Fruit fly (Drosophila melanogaster): ENCODE measurements around the gene ltl.

ltl gene

dm6 chr3L:7510414-7511384, 8.1 kb upstream of the ltl start, which contains the start of gene CG7546 (continued):
- TF ChIP-seq bbx (GFP tag; IDR thresholded peaks at IDR 0.05; ENCODE audit: partially characterized antibody) (no peak; the same call in 1 of the 2 replicates), CG2120 (GFP tag; optimal IDR thresholded peaks at IDR 0.05) (peak; percentile 63), CG9797 (GFP tag; optimal IDR thresholded peaks at IDR 0.05) (peak; percentile 40), MTF-1 (GFP tag; optimal IDR thresholded peaks at IDR 0.05; ENCODE audit: borderline replicate concordance) (no peak), Lhr (GFP tag; optimal IDR thresholded peaks at IDR 0.05) (peak; percentile 63), sob (GFP tag; IDR thresholded peaks at IDR 0.05) (0 out of 2 replicates have a peak, but pooled peaks have one; percentile 11), CG6272 (GFP tag; IDR thresholded peaks at IDR 0.05) (peak; percentile 33; the same call in 1 of the 2 replicates), YL-1 (GFP tag; optimal IDR thresholded peaks at IDR 0.05) (peak; percentile 43), dpn (GFP tag; optimal IDR thresholded peaks at IDR 0.05) (peak in 1 of 2 experiments; percentile 49), phol (tag; optimal IDR thresholded peaks at IDR 0.05) (peak; percentile 91), amos (GFP tag; IDR thresholded peaks at IDR 0.05; ENCODE audit: partially characterized antibody) (0 out of 2 replicates have a peak, but pooled peaks have one; percentile 13), crol (GFP tag; IDR thresholded peaks at IDR 0.05) (peak; percentile 99), CG18011 (GFP tag; optimal IDR thresholded peaks at IDR 0.05) (no peak), bsh (GFP tag; optimal IDR thresholded peaks at IDR 0.05) (peak in 1 of 2 experiments; percentile 17), Ada2b (GFP tag; IDR thresholded peaks at IDR 0.05) (no peak), nmo (GFP tag; optimal IDR thresholded peaks at IDR 0.05) (peak; percentile 56), fd96Cb (tag; optimal IDR thresholded peaks at IDR 0.05) (peak; percentile 15), CG18262 (tag; optimal IDR thresholded peaks at IDR 0.05) (peak; percentile 39), lola (GFP tag; optimal IDR thresholded peaks at IDR 0.05) (peak in 1 of 3 experiments; percentile 65), E2f2 (GFP tag; IDR thresholded peaks at IDR 0.05) (peak; percentile 92), Dp (GFP tag; optimal IDR thresholded peaks at IDR 0.05) (peak; percentile 93), CG15011 (GFP tag; optimal IDR thresholded peaks at IDR 0.05) (no peak), run (tag; optimal IDR thresholded peaks at IDR 0.05) (no peak), CG5953 (GFP tag; IDR thresholded peaks at IDR 0.05) (no peak), CG3847 (GFP tag; IDR thresholded peaks at IDR 0.05) (peak; percentile 73), CG4854 (GFP tag; optimal IDR thresholded peaks at IDR 0.05) (no peak), Ets65A (GFP tag) (peak; percentile 18), CG15696 (tag; optimal IDR thresholded peaks at IDR 0.05) (peak; percentile 10), HLHmδ (GFP tag; optimal IDR thresholded peaks at IDR 0.05) (no peak), CG32532 (GFP tag; IDR thresholded peaks at IDR 0.05) (peak; percentile 50), CG14667 (GFP tag; IDR thresholded peaks at IDR 0.05) (0 out of 2 replicates have a peak, but pooled peaks have one; percentile 23), pita (GFP tag; optimal IDR thresholded peaks at IDR 0.05) (peak; percentile 68), sd (tag; optimal IDR thresholded peaks at IDR 0.05) (peak; percentile 88), prd (optimal IDR thresholded peaks at IDR 0.05) (no peak), prd (GFP tag; IDR thresholded peaks at IDR 0.05) (peak; percentile 52; the same call in 2 of the 3 replicates), zen (tag; optimal IDR thresholded peaks at IDR 0.05) (peak; percentile 10), CG2889 (GFP tag; IDR thresholded peaks at IDR 0.05) (no peak), CG6175 (GFP tag; IDR thresholded peaks at IDR 0.05) (no peak), Jarid2 (GFP tag; optimal IDR thresholded peaks at IDR 0.05) (no peak), slbo (GFP tag; IDR thresholded peaks at IDR 0.05) (peak; percentile 69), CG10462 (GFP tag; optimal IDR thresholded peaks at IDR 0.05) (peak; percentile 15), usp (GFP tag; optimal IDR thresholded peaks at IDR 0.05) (no peak), CG13287 (GFP tag; IDR thresholded peaks at IDR 0.05; ENCODE audit: partially characterized antibody) (peak; percentile 27; the same call in 1 of the 2 replicates), E2f1 (GFP tag; IDR thresholded peaks at IDR 0.05) (0 out of 2 replicates have a peak, but pooled peaks have one; percentile 14), maf-S (GFP tag; optimal IDR thresholded peaks at IDR 0.05) (no peak), hth (optimal IDR thresholded peaks at IDR 0.05) (no peak), Abd-B (GFP tag; optimal IDR thresholded peaks at IDR 0.05) (peak; percentile 28)
